Worm (Caenorhabditis elegans) whole organism, L1 larva: Measurements from ENCODE around the gene lgc-18.

Source experiments
- aha-1 ChIP-seq: fragments of 150-350 bp; optimal IDR thresholded peaks from 2 replicates; lab custom pipeline; 2014; ENCODE audit warnings: missing biosample characterization, missing genetic modification characterization
- ama-1 ChIP-seq: fragments of 150-350 bp; optimal IDR thresholded peaks from 2 replicates; lab custom pipeline; 2014
- ceh-63 ChIP-seq: fragments of 200-800 bp; sonication (Bioruptor generic); optimal IDR thresholded peaks from 2 replicates; lab custom pipeline; 2018; ENCODE audit warnings: mild to moderate bottlenecking, missing genetic modification characterization, missing compliant biosample characterization
- ceh-90 ChIP-seq: sonication (generic microtip); optimal IDR thresholded peaks from 2 replicates; lab custom pipeline; 2016; ENCODE audit warnings: missing genetic modification characterization, missing compliant biosample characterization
- dpl-1 ChIP-seq, 3 experiments: fragments of 150-350 bp in 2 of 3; sonication (generic microtip) in 1 of 3; optimal IDR thresholded peaks; 2 replicates each; lab custom pipeline; 2014 to 2017; ENCODE audit warnings: missing biosample characterization in 3 of 3, missing genetic modification characterization in 3 of 3, missing genetic modification reagents in 3 of 3
- hlh-4 ChIP-seq: sonication (generic microtip); optimal IDR thresholded peaks from 2 replicates; lab custom pipeline; 2016; ENCODE audit warnings: mild to moderate bottlenecking, missing genetic modification characterization, missing compliant biosample characterization
- lin-13 ChIP-seq: fragments of 150-350 bp; optimal IDR thresholded peaks from 2 replicates; lab custom pipeline; 2014; ENCODE audit warnings: missing biosample characterization, missing genetic modification reagents, missing genetic modification characterization
- lsy-2 ChIP-seq, 2 experiments: fragments of 150-350 bp; optimal IDR thresholded peaks; 2 replicates each; lab custom pipeline; 2014; ENCODE audit warnings: missing biosample characterization in 2 of 2, missing genetic modification characterization in 2 of 2
- mdl-1 ChIP-seq, 2 experiments: fragments of 150-350 bp; optimal IDR thresholded peaks; 2 replicates each; lab custom pipeline; 2014 to 2017; ENCODE audit warnings: missing biosample characterization in 2 of 2, missing genetic modification characterization in 2 of 2, inconsistent platforms in 1 of 2
- nhr-76 ChIP-seq: sonication (generic microtip); optimal IDR thresholded peaks from 2 replicates; lab custom pipeline; 2017; ENCODE audit warnings: missing biosample characterization, missing genetic modification characterization
- pqm-1 ChIP-seq: sonication (generic microtip); optimal IDR thresholded peaks from 3 replicates; lab custom pipeline; 2017; ENCODE audit warnings: missing biosample characterization, missing genetic modification characterization
- tlp-1 ChIP-seq: fragments of 150-350 bp; optimal IDR thresholded peaks from 2 replicates; lab custom pipeline; 2014; ENCODE audit warnings: missing biosample characterization, missing genetic modification characterization
- ztf-4 ChIP-seq: fragments of 150-350 bp; optimal IDR thresholded peaks from 2 replicates; lab custom pipeline; 2014; ENCODE audit warnings: missing biosample characterization, missing genetic modification characterization

- TF ChIP-seq mdl-1 (tag; optimal IDR thresholded peaks at IDR 0.05; lab: Kevin White, UChicago) (no peak), tlp-1 (no peak), aha-1 (tag; lab: Kevin White, UChicago) (no peak), dpl-1 (GFP tag; optimal IDR thresholded peaks at IDR 0.05; lab: Kevin White, UChicago) (no peak), ceh-63 (GFP tag; lab: Kevin White, UChicago) (no peak), lin-13 (GFP tag; lab: Kevin White, UChicago) (no peak), ztf-4 (tag; lab: Kevin White, UChicago) (no peak), lsy-2 (tag; optimal IDR thresholded peaks at IDR 0.05; lab: Kevin White, UChicago) (no peak), hlh-4 (tag; lab: Kevin White, UChicago) (no peak), nhr-76 (tag; lab: Kevin White, UChicago) (no peak), pqm-1 (no peak), ceh-90 (tag; lab: Kevin White, UChicago) (no peak), ama-1 (no peak)
Observed at ce11 chrX:12111213-12111612, 14.2 kb upstream of the lgc-18 start, which contains the start of gene lgc-14.
